Fruit fly (Drosophila melanogaster): ENCODE results near the gene CG42828.

The CG42828 gene

dm6 chr3R:23337183-23337825 lies 36.2 kb upstream of the CG42828 start:
- no peak for TF ChIP-seq psq (optimal IDR thresholded peaks at IDR 0.05)
- no peak for TF ChIP-seq usp (GFP tag; optimal IDR thresholded peaks at IDR 0.05)
- TF ChIP-seq EcR (GFP tag; optimal IDR thresholded peaks at IDR 0.05) = no peak
- no peak for TF ChIP-seq CG8478 (optimal IDR thresholded peaks at IDR 0.05)

- TF ChIP-seq EcR (GFP tag; optimal IDR thresholded peaks at IDR 0.05) (no peak), pan (optimal IDR thresholded peaks at IDR 0.05) (no peak), psq (optimal IDR thresholded peaks at IDR 0.05) (no peak), Dll (optimal IDR thresholded peaks at IDR 0.05) (no peak), CG8478 (optimal IDR thresholded peaks at IDR 0.05) (no peak), usp (GFP tag; optimal IDR thresholded peaks at IDR 0.05) (no peak)
Measured at dm6 chr3R:23338290-23338689, 35.2 kb upstream of the CG42828 start.

DNA sequence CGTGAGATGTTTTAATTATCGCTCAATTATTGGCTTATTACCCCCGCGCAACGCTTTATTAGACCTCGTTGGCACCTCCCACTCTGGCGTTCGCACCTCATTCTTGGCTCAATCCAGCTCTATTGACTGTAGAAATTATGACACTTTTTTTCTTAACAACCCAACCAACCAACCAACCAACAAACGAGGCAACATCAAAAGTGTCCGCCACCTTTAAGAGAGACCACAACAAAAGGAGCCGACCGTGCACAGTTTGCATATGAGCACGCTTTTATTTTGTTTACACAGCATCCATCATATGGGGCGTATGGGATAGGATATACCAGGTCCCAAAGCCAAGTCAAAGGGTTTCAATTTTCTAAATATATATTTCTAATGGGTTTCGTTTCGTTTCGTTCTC lies 32.9 kb upstream of the CG42828 start:
- TF ChIP-seq pan (optimal IDR thresholded peaks at IDR 0.05) (no peak), usp (GFP tag; optimal IDR thresholded peaks at IDR 0.05) (no peak), Dll (optimal IDR thresholded peaks at IDR 0.05) (no peak), psq (optimal IDR thresholded peaks at IDR 0.05) (no peak), CG8478 (optimal IDR thresholded peaks at IDR 0.05) (no peak), EcR (GFP tag; optimal IDR thresholded peaks at IDR 0.05) (no peak)

DNA sequence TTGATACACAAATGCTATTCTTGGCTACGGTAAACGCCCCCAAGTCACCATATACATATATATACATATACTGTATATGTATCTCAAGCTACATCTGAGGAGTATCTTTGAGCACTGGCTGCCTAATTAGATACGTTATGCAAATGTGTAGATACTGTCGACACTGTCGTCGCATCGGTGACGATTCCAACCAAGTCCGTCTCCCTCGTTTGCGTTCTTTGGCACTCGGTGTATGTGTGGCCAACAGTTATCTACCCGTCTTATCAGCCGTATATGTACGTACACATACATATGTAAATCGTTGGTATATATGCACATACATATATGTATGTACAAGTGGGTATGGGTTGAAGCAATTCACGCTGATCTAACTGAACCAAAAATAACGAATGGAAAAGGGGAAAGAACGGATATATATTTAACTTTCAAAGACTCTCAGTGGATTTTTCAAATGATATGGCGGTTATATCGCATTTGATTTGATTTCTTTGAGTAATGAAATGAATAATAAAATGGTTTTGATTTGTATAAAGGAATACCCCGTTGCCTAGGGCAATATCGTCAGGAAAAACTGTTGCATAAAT lies 31.6 kb upstream of the CG42828 start:
- TF ChIP-seq CG8478 (optimal IDR thresholded peaks at IDR 0.05) (no peak), usp (GFP tag; optimal IDR thresholded peaks at IDR 0.05) (no peak), pan (optimal IDR thresholded peaks at IDR 0.05) (no peak), EcR (GFP tag; optimal IDR thresholded peaks at IDR 0.05) (no peak), Dll (optimal IDR thresholded peaks at IDR 0.05) (no peak), psq (optimal IDR thresholded peaks at IDR 0.05) (no peak)

dm6 chr3R:23343707-23344310 lies 29.7 kb upstream of the CG42828 start:
- TF ChIP-seq CG8478 (optimal IDR thresholded peaks at IDR 0.05) (no peak), pan (optimal IDR thresholded peaks at IDR 0.05) (no peak), usp (GFP tag; optimal IDR thresholded peaks at IDR 0.05) (no peak), psq (optimal IDR thresholded peaks at IDR 0.05) (no peak), Dll (optimal IDR thresholded peaks at IDR 0.05) (no peak), EcR (GFP tag; optimal IDR thresholded peaks at IDR 0.05) (no peak)

DNA sequence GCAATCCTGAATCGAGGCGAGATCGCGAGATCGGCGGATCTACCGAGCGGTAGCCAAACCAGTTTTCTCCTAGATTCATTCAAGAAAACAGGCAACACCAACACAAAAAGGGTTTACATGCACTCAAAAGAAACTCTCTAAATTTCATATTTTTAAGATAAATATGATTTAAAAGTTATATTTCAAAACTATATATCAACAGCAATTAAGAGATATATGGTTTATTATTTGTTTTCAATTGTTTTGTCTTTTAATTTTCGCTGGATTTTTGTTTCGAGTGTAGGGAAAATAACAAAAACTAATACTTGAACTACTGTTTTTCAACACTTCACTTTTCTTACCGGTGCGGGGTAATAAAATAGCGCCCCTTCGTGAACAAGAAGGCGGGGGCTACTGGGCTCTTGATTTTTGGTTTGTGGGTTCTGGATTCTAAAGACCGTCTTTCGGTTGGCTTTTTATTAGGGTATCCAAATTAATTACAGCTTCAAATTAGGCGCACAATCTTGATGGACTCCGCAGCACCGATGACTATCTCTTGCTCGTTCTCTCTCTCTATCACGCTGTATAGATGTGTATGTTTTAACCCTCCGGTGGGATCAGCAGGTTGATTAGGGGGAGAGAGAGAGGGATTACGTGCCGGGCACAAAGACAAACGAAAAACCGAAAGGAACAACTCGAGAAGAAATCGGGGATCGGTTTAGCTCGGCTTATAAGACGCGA lies 28.3 kb upstream of the CG42828 start:
- no peak for TF ChIP-seq CG8478 (optimal IDR thresholded peaks at IDR 0.05)
- TF ChIP-seq usp (GFP tag; optimal IDR thresholded peaks at IDR 0.05) = no peak
- no peak for TF ChIP-seq EcR (GFP tag; optimal IDR thresholded peaks at IDR 0.05)
- no peak for TF ChIP-seq pan (optimal IDR thresholded peaks at IDR 0.05)
- no peak for TF ChIP-seq psq (optimal IDR thresholded peaks at IDR 0.05)
- no peak for TF ChIP-seq Dll (optimal IDR thresholded peaks at IDR 0.05)

DNA sequence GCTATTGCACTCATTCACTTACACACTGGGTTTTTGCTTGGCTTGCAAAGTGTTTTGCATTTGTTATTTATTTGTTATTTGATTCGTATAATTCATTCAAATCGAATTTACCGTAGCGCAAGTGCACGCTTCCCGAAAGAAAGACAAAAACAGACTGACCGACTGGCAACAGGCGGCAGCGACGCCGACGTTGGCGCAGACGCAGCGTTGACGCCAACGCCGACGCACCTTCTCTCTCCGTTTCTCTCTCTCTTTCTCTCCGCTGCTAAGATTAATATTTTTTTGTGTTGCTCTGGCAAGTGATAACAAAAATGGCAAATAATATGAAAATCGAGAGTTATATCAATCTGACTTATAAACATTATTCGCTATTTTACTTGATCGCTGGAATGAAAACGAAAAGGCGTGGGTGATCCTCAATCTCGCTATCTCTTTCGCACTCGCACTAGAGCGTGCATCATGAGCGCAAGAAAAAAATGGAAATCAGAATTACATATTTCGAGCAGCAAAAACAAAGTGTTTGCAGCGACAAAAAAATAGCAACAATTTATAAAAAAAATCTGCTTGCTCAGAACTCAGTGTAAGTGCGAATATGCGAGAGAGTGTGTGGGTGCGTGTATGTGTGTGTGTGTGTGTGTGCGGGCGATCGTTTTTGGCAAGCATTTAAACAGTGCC lies 27.4 kb upstream of the CG42828 start, which contains the start of gene pnt:
pnt (minus strand) TSS at position 161 of the 675 bp plus-strand sequence.
- no peak for TF ChIP-seq usp (GFP tag; optimal IDR thresholded peaks at IDR 0.05)
- no peak for TF ChIP-seq pan (optimal IDR thresholded peaks at IDR 0.05)
- TF ChIP-seq CG8478 (optimal IDR thresholded peaks at IDR 0.05) = no peak
- TF ChIP-seq Dll (optimal IDR thresholded peaks at IDR 0.05) = peak; percentile 31

DNA sequence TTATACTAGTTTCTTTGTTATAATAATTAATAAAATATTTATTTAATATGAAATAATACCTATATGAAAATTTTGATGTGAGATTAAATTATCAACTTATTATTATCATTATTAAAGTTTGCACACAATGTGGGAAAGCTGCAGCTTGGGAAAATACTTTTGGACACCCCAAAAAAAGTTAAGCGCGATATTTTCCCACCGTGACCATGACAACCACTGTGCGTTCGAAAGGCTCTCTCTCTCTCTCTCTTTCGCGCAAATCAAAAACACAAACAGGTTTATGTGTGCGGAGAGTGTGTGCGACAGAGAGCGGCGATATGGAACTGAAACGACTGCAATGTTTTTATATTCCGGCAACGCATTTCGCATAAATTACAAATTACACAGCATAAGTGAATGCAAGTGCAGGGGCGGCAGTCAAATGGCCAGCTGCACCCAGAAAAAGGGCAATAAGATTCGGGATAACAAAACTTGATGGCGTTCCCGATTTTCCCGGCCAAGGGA lies 26.6 kb upstream of the CG42828 start:
- TF ChIP-seq CG8478 (optimal IDR thresholded peaks at IDR 0.05) (no peak), Dll (optimal IDR thresholded peaks at IDR 0.05) (no peak), pan (optimal IDR thresholded peaks at IDR 0.05) (no peak), psq (optimal IDR thresholded peaks at IDR 0.05) (no peak), EcR (GFP tag; optimal IDR thresholded peaks at IDR 0.05) (no peak), usp (GFP tag; optimal IDR thresholded peaks at IDR 0.05) (no peak)

dm6 chr3R:23347432-23348305 lies 25.8 kb upstream of the CG42828 start, which contains the start of gene PolE1:
TSS of gene PolE1 (plus strand) at chr3R:23348128.
- no peak for TF ChIP-seq pan (optimal IDR thresholded peaks at IDR 0.05)
- TF ChIP-seq CG8478 (optimal IDR thresholded peaks at IDR 0.05) = no peak
- no peak for TF ChIP-seq EcR (GFP tag; optimal IDR thresholded peaks at IDR 0.05)
- no peak for TF ChIP-seq Dll (optimal IDR thresholded peaks at IDR 0.05)
- TF ChIP-seq psq (optimal IDR thresholded peaks at IDR 0.05) = no peak
- TF ChIP-seq usp (GFP tag; optimal IDR thresholded peaks at IDR 0.05) = no peak

- TF ChIP-seq usp (GFP tag; optimal IDR thresholded peaks at IDR 0.05) (no peak), CG8478 (optimal IDR thresholded peaks at IDR 0.05) (no peak)
Measured at dm6 chr3R:23355829-23356738, 17.4 kb upstream of the CG42828 start, which contains the start of the genes ATPsynCF6 and Sec13. TSS of gene ATPsynCF6 (minus strand) at chr3R:23356064. TSS of gene Sec13 (plus strand) at chr3R:23356278.
